Fruit fly (Drosophila melanogaster): Measurements from ENCODE around the gene CG14778.

Gene CG14778

dm6 chrX:1470562-1470961 is 3.3 kb downstream of the CG14778 start, which contains the start of gene pck:
pck (plus strand) TSS chrX:1470666.
- peak; percentile 49 for TF ChIP-seq HLH106 (tag; optimal IDR thresholded peaks at IDR 0.05)
- TF ChIP-seq brk (GFP tag; optimal IDR thresholded peaks at IDR 0.05): no peak
- TF ChIP-seq foxo (GFP tag; optimal IDR thresholded peaks at IDR 0.05): peak in 1 of 2 experiments; percentile 83
- no peak for TF ChIP-seq Dfd (GFP tag; optimal IDR thresholded peaks at IDR 0.05)
- no peak for TF ChIP-seq Abd-B (GFP tag; optimal IDR thresholded peaks at IDR 0.05)
- TF ChIP-seq rgr (GFP tag; optimal IDR thresholded peaks at IDR 0.05): peak; percentile 82
- no peak for TF ChIP-seq Myc (optimal IDR thresholded peaks at IDR 0.05)
- TF ChIP-seq tai (GFP tag; optimal IDR thresholded peaks at IDR 0.05): no peak
- peak; percentile 71 for TF ChIP-seq sv (GFP tag; optimal IDR thresholded peaks at IDR 0.05)
- no peak for TF ChIP-seq woc (GFP tag; optimal IDR thresholded peaks at IDR 0.05)
- TF ChIP-seq psq (GFP tag; optimal IDR thresholded peaks at IDR 0.05): peak; percentile 58
- peak; percentile 75 for TF ChIP-seq fru (GFP tag; optimal IDR thresholded peaks at IDR 0.05)
- no peak for TF ChIP-seq sage (GFP tag; optimal IDR thresholded peaks at IDR 0.05)
- no peak for TF ChIP-seq Dif (GFP tag; optimal IDR thresholded peaks at IDR 0.05; ENCODE audit: partially characterized antibody)
- no peak for TF ChIP-seq dl (GFP tag; optimal IDR thresholded peaks at IDR 0.05; ENCODE audit: insufficient read depth in 1 of 2, partially characterized antibody in 2 of 2)
- no peak for TF ChIP-seq jim (GFP tag; optimal IDR thresholded peaks at IDR 0.05)
- no peak for TF ChIP-seq CrebA (GFP tag; optimal IDR thresholded peaks at IDR 0.05; ENCODE audit: borderline replicate concordance)
- TF ChIP-seq N (GFP tag; optimal IDR thresholded peaks at IDR 0.05): no peak
- no peak for TF ChIP-seq Hnf4 (GFP tag; optimal IDR thresholded peaks at IDR 0.05)
- peak; percentile 84 for TF ChIP-seq h (GFP tag; optimal IDR thresholded peaks at IDR 0.05)
- peak; percentile 79 for TF ChIP-seq br (GFP tag; optimal IDR thresholded peaks at IDR 0.05)
- peak; percentile 75 for TF ChIP-seq OdsH (GFP tag; optimal IDR thresholded peaks at IDR 0.05)
- TF ChIP-seq CG32264 (GFP tag; optimal IDR thresholded peaks at IDR 0.05): no peak
- no peak for TF ChIP-seq Rel (GFP tag; optimal IDR thresholded peaks at IDR 0.05)
- peak; percentile 19 for TF ChIP-seq Rel (tag; optimal IDR thresholded peaks at IDR 0.05)
- no peak for TF ChIP-seq CG9705 (GFP tag; optimal IDR thresholded peaks at IDR 0.05)
- no peak for TF ChIP-seq dsf (GFP tag; optimal IDR thresholded peaks at IDR 0.05; ENCODE audit: borderline replicate concordance)
- TF ChIP-seq Vsx2 (GFP tag; optimal IDR thresholded peaks at IDR 0.05; ENCODE audit: partially characterized antibody): no peak
- no peak for TF ChIP-seq lola (GFP tag; optimal IDR thresholded peaks at IDR 0.05)
- peak; percentile 11 for TF ChIP-seq Hr83 (GFP tag; optimal IDR thresholded peaks at IDR 0.05; ENCODE audit: poor library complexity, severe bottlenecking)
- no peak for TF ChIP-seq usp (GFP tag; optimal IDR thresholded peaks at IDR 0.05)
- TF ChIP-seq Sp1 (GFP tag; optimal IDR thresholded peaks at IDR 0.05): peak; percentile 51
- no peak for TF ChIP-seq dmrt93B (GFP tag; optimal IDR thresholded peaks at IDR 0.05)
- TF ChIP-seq Hr78 (GFP tag; optimal IDR thresholded peaks at IDR 0.05): no peak
- peak; percentile 39 for TF ChIP-seq GATAd (GFP tag; optimal IDR thresholded peaks at IDR 0.05)
- TF ChIP-seq Jra (GFP tag; optimal IDR thresholded peaks at IDR 0.05): no peak
- no peak for TF ChIP-seq Mio (GFP tag; optimal IDR thresholded peaks at IDR 0.05)
- TF ChIP-seq ey (GFP tag; optimal IDR thresholded peaks at IDR 0.05): peak; percentile 74
- TF ChIP-seq pan (optimal IDR thresholded peaks at IDR 0.05): no peak

dm6 chrX:1472222-1472621 is 4.9 kb downstream of the CG14778 start, which contains the start of gene CG14780:
CG14780 (plus strand) TSS chrX:1472522.
- TF ChIP-seq Hnf4 (GFP tag; optimal IDR thresholded peaks at IDR 0.05): no peak
- TF ChIP-seq jim (GFP tag; optimal IDR thresholded peaks at IDR 0.05): no peak
- no peak for TF ChIP-seq Hr83 (GFP tag; optimal IDR thresholded peaks at IDR 0.05; ENCODE audit: poor library complexity, severe bottlenecking)
- no peak for TF ChIP-seq pan (optimal IDR thresholded peaks at IDR 0.05)
- TF ChIP-seq dmrt93B (GFP tag; optimal IDR thresholded peaks at IDR 0.05): no peak
- no peak for TF ChIP-seq usp (GFP tag; optimal IDR thresholded peaks at IDR 0.05)
- TF ChIP-seq Mio (GFP tag; optimal IDR thresholded peaks at IDR 0.05): no peak
- no peak for TF ChIP-seq Rel (GFP tag; optimal IDR thresholded peaks at IDR 0.05)
- TF ChIP-seq Rel (tag; optimal IDR thresholded peaks at IDR 0.05): no peak
- no peak for TF ChIP-seq fru (GFP tag; optimal IDR thresholded peaks at IDR 0.05)
- no peak for TF ChIP-seq Dif (GFP tag; optimal IDR thresholded peaks at IDR 0.05; ENCODE audit: partially characterized antibody)
- TF ChIP-seq woc (GFP tag; optimal IDR thresholded peaks at IDR 0.05): no peak
- TF ChIP-seq Jra (GFP tag; optimal IDR thresholded peaks at IDR 0.05): no peak
- TF ChIP-seq rgr (GFP tag; optimal IDR thresholded peaks at IDR 0.05): no peak
- TF ChIP-seq foxo (GFP tag; optimal IDR thresholded peaks at IDR 0.05): no peak

Data from whole organism, wandering third instar larva.